Fruit fly (Drosophila melanogaster) whole organism, embryonic: ENCODE measurements around the gene Peritrophin-15a.

Experiments used
- BtbVII ChIP-seq: fragments of 200-800 bp; sonication (Bioruptor generic); optimal IDR thresholded peaks from 3 replicates; lab custom pipeline; 2017; ENCODE audit warnings: missing biosample characterization, mild to moderate bottlenecking, missing genetic modification characterization
- CG10267 ChIP-seq: fragments of 200-800 bp; sonication (Bioruptor generic); optimal IDR thresholded peaks from 2 replicates; lab custom pipeline; 2018; ENCODE audit warnings: missing biosample characterization, mild to moderate bottlenecking, missing genetic modification characterization, moderate library complexity
- CG10565 ChIP-seq: fragments of 200-800 bp; sonication (Bioruptor generic); optimal IDR thresholded peaks from 3 replicates; lab custom pipeline; 2016; ENCODE audit warnings: missing biosample characterization, mild to moderate bottlenecking, missing genetic modification characterization
- CG11560 ChIP-seq: fragments of 200-800 bp; sonication (Bioruptor generic); IDR thresholded peaks from 3 replicates; pipeline ENCODE4 v1.3.6; 2022; ENCODE audit warnings: missing biosample characterization, missing genetic modification characterization
- CG14014 ChIP-seq: fragments of 200-800 bp; sonication (Bioruptor generic); IDR thresholded peaks from 2 replicates; pipeline ENCODE4 v1.3.6; 2022; ENCODE audit warnings: missing biosample characterization, missing genetic modification characterization
- CG14860 ChIP-seq: fragments of 200-800 bp; sonication (Bioruptor generic); IDR thresholded peaks from 3 replicates; pipeline ENCODE4 v1.3.6; 2022; ENCODE audit warnings: missing biosample characterization, missing genetic modification characterization; ENCODE audit not compliant: partially characterized antibody
- CG17328 ChIP-seq: fragments of 200-800 bp; sonication (Bioruptor generic); IDR thresholded peaks from 2 replicates; pipeline ENCODE4 v1.3.6; 2022; ENCODE audit warnings: missing biosample characterization, missing genetic modification characterization
- CG2712 ChIP-seq: fragments of 200-800 bp; optimal IDR thresholded peaks from 3 replicates; lab custom pipeline; 2019; ENCODE audit warnings: missing biosample characterization, mild to moderate bottlenecking, missing genetic modification characterization, moderate library complexity
- CG33213 ChIP-seq: fragments of 200-800 bp; sonication (Bioruptor generic); optimal IDR thresholded peaks from 3 replicates; lab custom pipeline; 2016; ENCODE audit warnings: missing biosample characterization, missing genetic modification characterization
- CG3995 ChIP-seq: fragments of 200-800 bp; sonication (Bioruptor generic); optimal IDR thresholded peaks from 3 replicates; lab custom pipeline; 2016; ENCODE audit warnings: missing biosample characterization, missing genetic modification characterization
- CG42726 ChIP-seq: fragments of 200-800 bp; sonication (Bioruptor generic); IDR thresholded peaks from 2 replicates; pipeline ENCODE4 v1.3.6; 2022; ENCODE audit warnings: missing biosample characterization, missing genetic modification characterization; ENCODE audit not compliant: partially characterized antibody
- CG4360 ChIP-seq: fragments of 200-800 bp; sonication (Bioruptor generic); IDR thresholded peaks from 2 replicates; pipeline ENCODE4 v1.3.6; 2022; ENCODE audit warnings: missing biosample characterization, missing genetic modification characterization
- CG4730 ChIP-seq: fragments of 200-800 bp; sonication (Bioruptor generic); IDR thresholded peaks from 2 replicates; pipeline ENCODE4 v1.3.6; 2022; ENCODE audit warnings: missing biosample characterization, missing genetic modification characterization
- CG6683 ChIP-seq: fragments of 200-800 bp; sonication (Bioruptor generic); optimal IDR thresholded peaks from 2 replicates; lab custom pipeline; 2017; ENCODE audit warnings: missing biosample characterization, mild to moderate bottlenecking, missing genetic modification characterization, missing genetic modification reagents
- CG8281 ChIP-seq: fragments of 200-800 bp; sonication (Bioruptor generic); optimal IDR thresholded peaks from 2 replicates; lab custom pipeline; 2018; ENCODE audit warnings: missing biosample characterization, mild to moderate bottlenecking, missing genetic modification characterization, moderate library complexity
- CG8290 ChIP-seq, 3 experiments: fragments of 200-800 bp; sonication (Bioruptor generic); optimal IDR thresholded peaks; 2 replicates each; lab custom pipeline; 2016 to 2019; ENCODE audit warnings: missing biosample characterization in 3 of 3, missing genetic modification characterization in 3 of 3, mild to moderate bottlenecking in 2 of 3, moderate library complexity in 1 of 3
- CG8478 ChIP-seq: fragments of >200 bp; optimal IDR thresholded peaks from 2 replicates; lab custom pipeline; 2018
- CG9876 ChIP-seq: fragments of 200-800 bp; sonication (Bioruptor generic); optimal IDR thresholded peaks from 2 replicates; lab custom pipeline; 2016; ENCODE audit warnings: missing biosample characterization, missing genetic modification characterization
- Dip2 ChIP-seq: fragments of 200-800 bp; sonication (Bioruptor generic); IDR thresholded peaks from 2 replicates; pipeline ENCODE4 v1.3.6; 2022; ENCODE audit warnings: missing biosample characterization, missing genetic modification characterization
- Dip3 ChIP-seq: fragments of 200-800 bp; sonication (Bioruptor generic); optimal IDR thresholded peaks from 3 replicates; lab custom pipeline; 2016; ENCODE audit warnings: missing biosample characterization, missing genetic modification characterization
- Doc3 ChIP-seq: fragments of 200-800 bp; sonication (Bioruptor generic); IDR thresholded peaks from 3 replicates; pipeline ENCODE4 v1.3.6; 2022; ENCODE audit warnings: missing biosample characterization, missing genetic modification characterization; ENCODE audit not compliant: partially characterized antibody
- NFAT ChIP-seq: fragments of 200-800 bp; sonication (Bioruptor generic); IDR thresholded peaks from 2 replicates; pipeline ENCODE4 v1.3.6; 2022; ENCODE audit warnings: missing biosample characterization, missing genetic modification characterization
- NfI ChIP-seq: fragments of 200-800 bp; sonication (Bioruptor generic); optimal IDR thresholded peaks from 3 replicates; lab custom pipeline; 2018; ENCODE audit warnings: missing biosample characterization, mild to moderate bottlenecking, missing genetic modification characterization, moderate library complexity
- Poxn ChIP-seq: fragments of 200-800 bp; sonication (Bioruptor generic); IDR thresholded peaks from 2 replicates; pipeline ENCODE4 v1.3.6; 2022; ENCODE audit warnings: missing biosample characterization, missing genetic modification characterization
- Ptx1 ChIP-seq: fragments of 200-800 bp; sonication (Bioruptor generic); IDR thresholded peaks from 2 replicates; pipeline ENCODE4 v1.3.6; 2022; ENCODE audit warnings: missing biosample characterization, missing genetic modification characterization
- Ravus ChIP-seq: fragments of 200-800 bp; sonication (Bioruptor generic); IDR thresholded peaks from 2 replicates; pipeline ENCODE4 v1.3.6; 2022; ENCODE audit warnings: missing biosample characterization, missing genetic modification characterization
- Sox100B ChIP-seq: fragments of 200-800 bp; sonication (Bioruptor generic); optimal IDR thresholded peaks from 3 replicates; lab custom pipeline; 2018; ENCODE audit warnings: missing biosample characterization, mild to moderate bottlenecking, missing genetic modification characterization
- Ssrp ChIP-seq: fragments of 200-800 bp; sonication (Bioruptor generic); optimal IDR thresholded peaks from 2 replicates; lab custom pipeline; 2018; ENCODE audit warnings: missing biosample characterization, mild to moderate bottlenecking, missing genetic modification characterization, moderate library complexity
- ac ChIP-seq: fragments of 200-800 bp; sonication (Bioruptor generic); optimal IDR thresholded peaks from 3 replicates; lab custom pipeline; 2017; ENCODE audit warnings: missing biosample characterization, mild to moderate bottlenecking, missing genetic modification characterization
- bbx ChIP-seq: fragments of 200-800 bp; sonication (Bioruptor generic); IDR thresholded peaks from 2 replicates; pipeline ENCODE4 v1.3.6; 2022; ENCODE audit warnings: missing biosample characterization, missing genetic modification characterization; ENCODE audit not compliant: partially characterized antibody
- br ChIP-seq: fragments of >200 bp; optimal IDR thresholded peaks from 2 replicates; lab custom pipeline; 2017
- cato ChIP-seq: fragments of 200-800 bp; sonication (Bioruptor generic); optimal IDR thresholded peaks from 2 replicates; lab custom pipeline; 2016; ENCODE audit warnings: missing biosample characterization, missing genetic modification characterization, borderline replicate concordance
- chn ChIP-seq: fragments of 200-800 bp; sonication (Bioruptor generic); optimal IDR thresholded peaks from 2 replicates; lab custom pipeline; 2016; ENCODE audit warnings: missing biosample characterization, missing genetic modification characterization
- corto ChIP-seq: fragments of 200-800 bp; sonication (Bioruptor generic); optimal IDR thresholded peaks from 2 replicates; lab custom pipeline; 2016; ENCODE audit warnings: missing biosample characterization, mild to moderate bottlenecking, missing genetic modification characterization, moderate library complexity
- dan ChIP-seq: fragments of 200-800 bp; sonication (Bioruptor generic); IDR thresholded peaks from 2 replicates; pipeline ENCODE4 v1.3.6; 2022; ENCODE audit warnings: missing biosample characterization, missing genetic modification characterization
- emc ChIP-seq: fragments of 200-800 bp; sonication (Bioruptor generic); optimal IDR thresholded peaks from 2 replicates; lab custom pipeline; 2016; ENCODE audit warnings: missing biosample characterization, missing genetic modification characterization
- ems ChIP-seq: fragments of 200-800 bp; sonication (Bioruptor generic); optimal IDR thresholded peaks from 3 replicates; lab custom pipeline; 2016; ENCODE audit warnings: missing biosample characterization, missing genetic modification characterization
- fd3F ChIP-seq: fragments of 200-800 bp; sonication (Bioruptor generic); optimal IDR thresholded peaks from 2 replicates; lab custom pipeline; 2018; ENCODE audit warnings: missing biosample characterization, mild to moderate bottlenecking, missing genetic modification characterization, moderate library complexity
- gfzf ChIP-seq: fragments of 200-800 bp; sonication (Bioruptor generic); optimal IDR thresholded peaks from 2 replicates; lab custom pipeline; 2016; ENCODE audit warnings: missing biosample characterization, mild to moderate bottlenecking, missing genetic modification characterization, moderate library complexity
- jigr1 ChIP-seq: fragments of 200-800 bp; sonication (Bioruptor generic); IDR thresholded peaks from 3 replicates; pipeline ENCODE4 v1.3.6; 2022; ENCODE audit warnings: missing biosample characterization, missing genetic modification characterization
- jing ChIP-seq: fragments of 200-800 bp; sonication (Bioruptor generic); optimal IDR thresholded peaks from 2 replicates; lab custom pipeline; 2018; ENCODE audit warnings: missing biosample characterization, mild to moderate bottlenecking, missing genetic modification characterization
- jumu ChIP-seq: fragments of 200-800 bp; sonication (Bioruptor generic); optimal IDR thresholded peaks from 3 replicates; lab custom pipeline; 2016; ENCODE audit warnings: missing biosample characterization, missing genetic modification characterization
- lbe ChIP-seq: fragments of 200-800 bp; sonication (Bioruptor generic); optimal IDR thresholded peaks from 2 replicates; lab custom pipeline; 2016; ENCODE audit warnings: missing biosample characterization, mild to moderate bottlenecking, missing genetic modification characterization
- maf-S ChIP-seq: fragments of 200-800 bp; sonication (Bioruptor generic); optimal IDR thresholded peaks from 2 replicates; lab custom pipeline; 2016; ENCODE audit warnings: missing biosample characterization, missing genetic modification characterization
- nerfin-1 ChIP-seq: fragments of 200-800 bp; sonication (Bioruptor generic); optimal IDR thresholded peaks from 3 replicates; lab custom pipeline; 2019; ENCODE audit warnings: missing biosample characterization, mild to moderate bottlenecking, missing genetic modification characterization, moderate library complexity
- p53 ChIP-seq: fragments of 200-800 bp; sonication (Bioruptor generic); optimal IDR thresholded peaks from 2 replicates; lab custom pipeline; 2016; ENCODE audit warnings: missing biosample characterization, missing genetic modification characterization
- ranshi ChIP-seq: fragments of 200-800 bp; sonication (Bioruptor generic); IDR thresholded peaks from 2 replicates; pipeline ENCODE4 v1.3.6; 2022; ENCODE audit warnings: missing biosample characterization, missing genetic modification characterization
- so ChIP-seq: fragments of 200-800 bp; sonication (Bioruptor generic); IDR thresholded peaks from 3 replicates; pipeline ENCODE4 v1.3.6; 2022; ENCODE audit warnings: missing biosample characterization, missing genetic modification characterization
- sr ChIP-seq: fragments of 200-800 bp; sonication (Bioruptor generic); IDR thresholded peaks from 3 replicates; pipeline ENCODE4 v1.3.6; 2022; ENCODE audit warnings: missing biosample characterization, missing genetic modification characterization
- tna ChIP-seq: fragments of 200-800 bp; sonication (Bioruptor generic); IDR thresholded peaks from 2 replicates; pipeline ENCODE4 v1.3.6; 2022; ENCODE audit warnings: missing biosample characterization, missing genetic modification characterization; ENCODE audit not compliant: partially characterized antibody

The Peritrophin-15a gene

dm6 chr2L:8365701-8366643 lies 29.9 kb downstream of the Peritrophin-15a start, which contains the start of gene Pp2A-29B (continued):
- TF ChIP-seq CG11560 (tag; lab: Robert Waterston, UW) (peak; percentile 89), NFAT (GFP tag; lab: Robert Waterston, UW) (no peak), CG14860 (peak; percentile 100), dan (GFP tag; lab: Robert Waterston, UW) (no peak), CG2712 (peak; percentile 61), fd3F (GFP tag; lab: Kevin White, UChicago) (no peak), CG17328 (GFP tag; lab: Robert Waterston, UW) (no peak), NfI (peak; percentile 15), CG8290 (GFP tag; optimal IDR thresholded peaks at IDR 0.05; lab: Kevin White, UChicago) (peak; percentile 13), CG8290 (tag; optimal IDR thresholded peaks at IDR 0.05; lab: Kevin White, UChicago) (no peak), ranshi (GFP tag; lab: Robert Waterston, UW) (no peak), Sox100B (GFP tag; lab: Kevin White, UChicago) (peak; percentile 21), corto (GFP tag; lab: Kevin White, UChicago) (no peak), ac (no peak), chn (GFP tag; lab: Kevin White, UChicago) (no peak), Ssrp (tag; lab: Kevin White, UChicago) (no peak), cato (GFP tag; lab: Kevin White, UChicago) (no peak), CG6683 (no peak), CG3995 (GFP tag; lab: Kevin White, UChicago) (peak; percentile 96), CG4730 (GFP tag; lab: Robert Waterston, UW) (no peak), CG10267 (peak; percentile 62), maf-S (GFP tag; lab: Kevin White, UChicago) (no peak), jing (GFP tag; lab: Kevin White, UChicago) (no peak), CG9876 (GFP tag; lab: Kevin White, UChicago) (no peak), Dip3 (GFP tag; lab: Kevin White, UChicago) (peak; percentile 19), bbx (GFP tag; lab: Robert Waterston, UW) (peak; percentile 98), jigr1 (GFP tag; lab: Robert Waterston, UW) (no peak), CG33213 (GFP tag; lab: Kevin White, UChicago) (no peak), p53 (GFP tag; lab: Kevin White, UChicago) (no peak), Ptx1 (GFP tag; lab: Robert Waterston, UW) (no peak), Dip2 (no peak), Ravus (GFP tag; lab: Robert Waterston, UW) (no peak), Doc3 (peak; percentile 99), CG8281 (tag; lab: Kevin White, UChicago) (no peak), tna (GFP tag; lab: Robert Waterston, UW) (peak; percentile 95), sr (GFP tag; lab: Robert Waterston, UW) (no peak), so (no peak), BtbVII (GFP tag; lab: Kevin White, UChicago) (no peak), lbe (GFP tag; lab: Kevin White, UChicago) (peak; percentile 41), emc (GFP tag; lab: Kevin White, UChicago) (no peak), jumu (no peak), CG14014 (no peak), CG42726 (GFP tag; lab: Robert Waterston, UW) (peak; percentile 96), ems (no peak), br (lab: Kevin White, UChicago) (no peak), CG4360 (GFP tag; lab: Robert Waterston, UW) (no peak), nerfin-1 (tag; lab: Kevin White, UChicago) (peak; percentile 100), CG8478 (lab: Kevin White, UChicago) (peak; percentile 84), Poxn (no peak), CG10565 (GFP tag; lab: Kevin White, UChicago) (no peak), gfzf (GFP tag; lab: Kevin White, UChicago) (peak; percentile 52)
